Worm (Caenorhabditis elegans): ENCODE results near the gene EGAP4.1.

DNA sequence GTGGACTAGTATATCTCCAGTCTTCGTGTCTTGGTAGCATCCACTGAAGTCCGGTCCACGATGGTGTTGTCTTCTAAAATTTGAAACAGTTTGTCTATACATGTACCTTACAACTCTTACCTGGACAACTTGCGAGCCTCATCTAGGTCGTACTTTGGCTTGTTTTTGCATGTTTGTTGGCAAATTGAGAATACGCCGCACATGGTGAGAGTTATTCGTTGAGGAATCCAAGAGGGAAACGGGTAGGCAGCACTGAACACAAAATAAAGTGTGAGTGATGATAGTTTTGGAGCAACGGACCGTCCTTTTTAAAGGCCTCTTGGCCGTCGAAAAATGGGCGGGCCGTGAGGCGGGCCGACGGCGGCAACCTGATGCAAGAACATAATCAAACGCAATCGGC lies 23.5 kb upstream of the EGAP4.1 start, which contains the start of gene asns-2:
- TF ChIP-seq him-1 (tag; optimal IDR thresholded peaks at IDR 0.05), result no peak
- no peak for TF ChIP-seq W03F9.2 (tag; optimal IDR thresholded peaks at IDR 0.05)
- TF ChIP-seq dao-5 (tag; optimal IDR thresholded peaks at IDR 0.05), result no peak
